Worm (Caenorhabditis elegans): ENCODE results near the gene lron-10.

DNA sequence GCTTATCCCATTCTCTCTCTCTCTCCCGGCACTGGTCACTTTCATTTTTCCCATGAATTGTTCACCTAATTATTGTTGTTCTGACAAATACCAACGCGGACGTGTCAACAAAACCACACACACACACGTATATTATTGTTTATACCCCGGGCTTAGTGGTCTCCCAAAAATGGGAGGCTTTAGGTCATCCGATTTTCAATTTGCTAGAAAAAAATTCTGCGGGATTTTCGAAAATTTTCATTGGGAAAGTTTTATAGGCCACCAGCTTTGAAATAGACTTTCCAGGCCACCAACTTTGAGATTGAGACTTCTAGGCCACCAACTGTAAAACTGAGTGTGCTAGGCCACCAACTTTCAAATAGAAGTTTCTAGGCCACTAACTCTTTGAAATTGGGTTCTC lies 16.8 kb upstream of the lron-10 start:
- TF ChIP-seq lir-1 (GFP tag; conservative IDR thresholded peaks at IDR 0.05) (no peak), ztf-25 (GFP tag; IDR thresholded peaks at IDR 0.05) (no peak), snpc-4 (GFP tag; optimal IDR thresholded peaks at IDR 0.05) (no peak), snpc-4 (tag; optimal IDR thresholded peaks at IDR 0.05) (no peak), F52B5.7 (tag; optimal IDR thresholded peaks at IDR 0.05) (no peak), ama-1 (optimal IDR thresholded peaks at IDR 0.05) (no peak), ama-1 (GFP tag; optimal IDR thresholded peaks at IDR 0.05) (no peak), aptf-3 (GFP tag; IDR thresholded peaks at IDR 0.05) (no peak), madf-10 (tag; optimal IDR thresholded peaks at IDR 0.05) (no peak), bed-2 (GFP tag; IDR thresholded peaks at IDR 0.05) (no peak), atf-7 (tag; optimal IDR thresholded peaks at IDR 0.05) (no peak), nhr-90 (tag; optimal IDR thresholded peaks at IDR 0.05) (no peak), ZK185.1 (tag; optimal IDR thresholded peaks at IDR 0.05; ENCODE audit: poor library complexity, severe bottlenecking) (no peak), unc-130 (GFP tag; optimal IDR thresholded peaks at IDR 0.05) (no peak)

Measured in whole organism, young adult.